Worm (Caenorhabditis elegans) whole organism, L4 larva: ENCODE measurements around the gene alx-1.
A peak's percentile ranks its signal among the peaks of the same experiment; 100 is the strongest.

ENCODE experiments used
- F10B5.3 ChIP-seq: sonication (generic microtip); optimal IDR thresholded peaks from 2 replicates; lab custom pipeline; 2016; ENCODE audit warnings: mild to moderate bottlenecking, missing genetic modification characterization, missing compliant biosample characterization
- T20F7.1 ChIP-seq: fragments of 200-800 bp; sonication (Bioruptor generic); optimal IDR thresholded peaks from 2 replicates; lab custom pipeline; 2018; ENCODE audit warnings: mild to moderate bottlenecking, missing genetic modification characterization, missing compliant biosample characterization
- T26A8.4 ChIP-seq: fragments of 200-800 bp; sonication (Bioruptor generic); IDR thresholded peaks from 2 replicates; pipeline ENCODE4 v1.3.6; 2022; ENCODE audit warnings: missing genetic modification characterization, missing compliant biosample characterization
- Y48G9A.11 ChIP-seq: fragments of 200-800 bp; sonication (Bioruptor generic); IDR thresholded peaks from 2 replicates; pipeline ENCODE4 v1.3.6; 2022; ENCODE audit warnings: missing genetic modification reagents, missing genetic modification characterization, missing compliant biosample characterization
- ZK337.2 ChIP-seq: fragments of 200-800 bp; sonication (Bioruptor generic); IDR thresholded peaks from 2 replicates; pipeline ENCODE4 v1.3.6; 2022; ENCODE audit warnings: missing genetic modification reagents, missing genetic modification characterization, missing compliant biosample characterization
- ZK546.5 ChIP-seq, 2 experiments: sonication (generic microtip); optimal IDR thresholded peaks; 2 replicates each; lab custom pipeline; 2017; ENCODE audit warnings: missing biosample characterization in 2 of 2, missing genetic modification characterization in 2 of 2
- aha-1 ChIP-seq: fragments of 150-350 bp; peaks from one replicate; lab custom pipeline; 2014; ENCODE audit warnings: missing biosample characterization, missing genetic modification characterization
- ceh-32 ChIP-seq: sonication (generic microtip); optimal IDR thresholded peaks from 2 replicates; lab custom pipeline; 2016; ENCODE audit warnings: mild to moderate bottlenecking, missing genetic modification characterization, missing compliant biosample characterization; ENCODE audit not compliant: poor library complexity
- daf-19 ChIP-seq: fragments of 200-800 bp; sonication (Bioruptor generic); conservative IDR thresholded peaks from 2 replicates; pipeline ENCODE4 v1.3.6; 2022; ENCODE audit warnings: missing genetic modification characterization, missing compliant biosample characterization
- daf-8 ChIP-seq: fragments of 200-800 bp; sonication (Bioruptor generic); IDR thresholded peaks from 2 replicates; pipeline ENCODE4 v1.3.6; 2022; ENCODE audit warnings: missing genetic modification characterization, missing compliant biosample characterization
- dve-1 ChIP-seq: sonication (generic microtip); optimal IDR thresholded peaks from 2 replicates; lab custom pipeline; 2017; ENCODE audit warnings: antibody characterized with exemption, mild to moderate bottlenecking, missing genetic modification characterization, missing compliant biosample characterization; ENCODE audit not compliant: insufficient read depth
- egl-27 ChIP-seq: sonication (generic microtip); optimal IDR thresholded peaks from 3 replicates; lab custom pipeline; 2017; ENCODE audit warnings: missing biosample characterization, missing genetic modification reagents, missing genetic modification characterization
- fkh-10 ChIP-seq: fragments of 150-350 bp; optimal IDR thresholded peaks from 2 replicates; lab custom pipeline; 2014; ENCODE audit warnings: missing biosample characterization, missing genetic modification reagents, missing genetic modification characterization
- fos-1 ChIP-seq: fragments of 150-350 bp; optimal IDR thresholded peaks from 2 replicates; lab custom pipeline; 2014; ENCODE audit warnings: missing biosample characterization, missing genetic modification characterization
- hlh-11 ChIP-seq: fragments of 200-800 bp; sonication (Bioruptor generic); optimal IDR thresholded peaks from 2 replicates; lab custom pipeline; 2018; ENCODE audit warnings: mild to moderate bottlenecking, missing genetic modification characterization, missing compliant biosample characterization
- hmg-1.1 ChIP-seq: fragments of 200-800 bp; sonication (Bioruptor generic); IDR thresholded peaks from 2 replicates; pipeline ENCODE4 v1.3.6; 2022; ENCODE audit warnings: missing genetic modification reagents, missing genetic modification characterization, missing compliant biosample characterization
- lin-38 ChIP-seq: fragments of 200-800 bp; sonication (Bioruptor generic); IDR thresholded peaks from 2 replicates; pipeline ENCODE4 v1.3.6; 2022; ENCODE audit warnings: missing genetic modification reagents, missing genetic modification characterization, missing compliant biosample characterization
- lir-3 ChIP-seq: sonication (generic microtip); optimal IDR thresholded peaks from 2 replicates; lab custom pipeline; 2016; ENCODE audit warnings: mild to moderate bottlenecking, missing genetic modification characterization, missing compliant biosample characterization
- lsy-2 ChIP-seq, 2 experiments: fragments of 150-350 bp in 1 of 2; sonication (generic microtip) in 1 of 2; optimal IDR thresholded peaks; 2 replicates each; lab custom pipeline; 2014 to 2017; ENCODE audit warnings: missing biosample characterization in 2 of 2, missing genetic modification characterization in 2 of 2
- mdl-1 ChIP-seq, 2 experiments: fragments of 150-350 bp in 1 of 2; sonication (generic microtip) in 1 of 2; optimal IDR thresholded peaks; 2 replicates each; lab custom pipeline; 2014 to 2017; ENCODE audit warnings: missing biosample characterization in 2 of 2, missing genetic modification characterization in 2 of 2
- mep-1 ChIP-seq: fragments of 150-350 bp; sonication (generic microtip); optimal IDR thresholded peaks from 3 replicates; lab custom pipeline; 2014; ENCODE audit warnings: missing biosample characterization, missing genetic modification characterization
- mxl-2 ChIP-seq: fragments of 200-800 bp; sonication (Bioruptor generic); conservative IDR thresholded peaks from 2 replicates; pipeline ENCODE4 v1.3.6; 2022; ENCODE audit warnings: missing genetic modification reagents, missing genetic modification characterization, missing compliant biosample characterization
- nhr-10 ChIP-seq: fragments of 150-350 bp; optimal IDR thresholded peaks from 2 replicates; lab custom pipeline; 2014; ENCODE audit warnings: missing biosample characterization, missing genetic modification characterization
- nhr-102 ChIP-seq: sonication (generic microtip); optimal IDR thresholded peaks from 2 replicates; lab custom pipeline; 2016; ENCODE audit warnings: mild to moderate bottlenecking, missing genetic modification characterization, moderate library complexity, missing compliant biosample characterization
- nhr-11 ChIP-seq: fragments of 150-350 bp; optimal IDR thresholded peaks from 2 replicates; lab custom pipeline; 2014; ENCODE audit warnings: missing biosample characterization, missing genetic modification characterization
- nhr-111 ChIP-seq: fragments of 200-800 bp; sonication (Bioruptor generic); optimal IDR thresholded peaks from 2 replicates; lab custom pipeline; 2018; ENCODE audit warnings: mild to moderate bottlenecking, missing genetic modification characterization, missing compliant biosample characterization
- nhr-237 ChIP-seq: sonication (generic microtip); optimal IDR thresholded peaks from 2 replicates; lab custom pipeline; 2017; ENCODE audit warnings: missing biosample characterization, missing genetic modification characterization
- nhr-25 ChIP-seq: sonication (generic microtip); optimal IDR thresholded peaks from 2 replicates; lab custom pipeline; 2017; ENCODE audit warnings: missing genetic modification characterization, mild to moderate bottlenecking, missing compliant biosample characterization, antibody characterized with exemption, moderate library complexity, borderline replicate concordance; ENCODE audit not compliant: insufficient read depth
- nhr-28 ChIP-seq: fragments of 150-350 bp; optimal IDR thresholded peaks from 2 replicates; lab custom pipeline; 2014; ENCODE audit warnings: missing biosample characterization, missing genetic modification characterization
- nhr-41 ChIP-seq: fragments of 200-800 bp; sonication (Bioruptor generic); IDR thresholded peaks from 2 replicates; pipeline ENCODE4 v1.3.6; 2022; ENCODE audit warnings: missing genetic modification reagents, missing genetic modification characterization, missing compliant biosample characterization
- nhr-48 ChIP-seq: sonication (generic microtip); optimal IDR thresholded peaks from 2 replicates; lab custom pipeline; 2016; ENCODE audit warnings: mild to moderate bottlenecking, missing genetic modification characterization, missing compliant biosample characterization
- nhr-6 ChIP-seq: fragments of 150-350 bp; optimal IDR thresholded peaks from 2 replicates; lab custom pipeline; 2014; ENCODE audit warnings: missing biosample characterization, missing genetic modification characterization
- nhr-77 ChIP-seq: fragments of 150-350 bp; optimal IDR thresholded peaks from 2 replicates; lab custom pipeline; 2014; ENCODE audit warnings: missing biosample characterization, missing genetic modification characterization
- pha-4 ChIP-seq, 2 experiments: fragments of 150-350 bp in 1 of 2; fragments of 200-800 bp in 1 of 2; sonication (Bioruptor generic) in 1 of 2; IDR thresholded peaks in 1 of 2; optimal IDR thresholded peaks in 1 of 2; 2 replicates each; pipeline versions ENCODE4 v1.3.6 to Lab custom; 2014 to 2022; ENCODE audit warnings: missing genetic modification characterization in 2 of 2, missing genetic modification reagents in 2 of 2, missing biosample characterization in 1 of 2, missing compliant biosample characterization in 1 of 2
- php-3 ChIP-seq: fragments of 200-800 bp; sonication (Bioruptor generic); IDR thresholded peaks from 2 replicates; pipeline ENCODE4 v1.3.6; 2022; ENCODE audit warnings: missing genetic modification reagents, missing genetic modification characterization, missing compliant biosample characterization
- pqm-1 ChIP-seq: sonication (generic microtip); optimal IDR thresholded peaks from 2 replicates; lab custom pipeline; 2017; ENCODE audit warnings: missing biosample characterization, missing genetic modification characterization
- snpc-4 ChIP-seq: fragments of 150-350 bp; optimal IDR thresholded peaks from 2 replicates; lab custom pipeline; 2014; ENCODE audit warnings: missing biosample characterization, missing genetic modification characterization
- spr-3 ChIP-seq: fragments of 200-800 bp; sonication (Bioruptor generic); optimal IDR thresholded peaks from 2 replicates; lab custom pipeline; 2018; ENCODE audit warnings: mild to moderate bottlenecking, missing genetic modification characterization, missing compliant biosample characterization
- tag-97 ChIP-seq: fragments of 200-800 bp; sonication (Bioruptor generic); IDR thresholded peaks from 2 replicates; pipeline ENCODE4 v1.3.6; 2022; ENCODE audit warnings: missing genetic modification characterization, missing compliant biosample characterization
- unc-62 ChIP-seq, 3 experiments: fragments of 150-350 bp in 1 of 3; sonication (generic microtip); optimal IDR thresholded peaks in 2 of 3; peaks in 1 of 3; 1 replicate in 1 of 3; 2 replicates in 2 of 3; lab custom pipeline; 2014 to 2017; ENCODE audit warnings: missing biosample characterization in 3 of 3, missing genetic modification characterization in 3 of 3, missing genetic modification reagents in 3 of 3, missing genotype in 1 of 3
- zip-2 ChIP-seq: fragments of 150-350 bp; optimal IDR thresholded peaks from 2 replicates; lab custom pipeline; 2014; ENCODE audit warnings: missing biosample characterization, missing genetic modification characterization
- ztf-11 ChIP-seq: fragments of 150-350 bp; optimal IDR thresholded peaks from 2 replicates; lab custom pipeline; 2014; ENCODE audit warnings: missing biosample characterization, missing genetic modification characterization
- ztf-7 ChIP-seq: fragments of 150-350 bp; optimal IDR thresholded peaks from 2 replicates; lab custom pipeline; 2014; ENCODE audit warnings: missing biosample characterization, missing genetic modification characterization

Gene alx-1

DNA sequence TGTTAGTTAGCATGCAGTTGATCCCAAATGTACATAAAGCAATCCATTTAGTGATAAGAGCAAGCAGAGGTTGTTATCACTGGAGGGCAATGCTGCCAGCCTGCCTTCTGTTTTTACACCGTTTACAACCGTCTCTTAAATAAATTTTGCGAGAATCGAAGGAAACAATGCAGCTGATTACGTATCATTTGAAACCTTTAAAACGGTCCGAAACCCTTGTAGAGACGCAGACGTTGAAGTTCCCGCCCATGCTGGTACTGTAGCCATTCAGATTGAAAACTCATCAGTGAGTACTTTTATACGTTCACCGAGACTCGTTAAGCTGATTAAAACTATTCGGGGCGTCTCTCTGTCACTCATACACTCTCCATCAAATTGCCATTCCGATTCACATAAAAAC, 26.7 kb upstream of the alx-1 start (continued):
- TF ChIP-seq ZK337.2 (no peak), snpc-4 (tag; lab: Kevin White, UChicago) (no peak), fos-1 (tag; lab: Kevin White, UChicago) (no peak), daf-19 (GFP tag; lab: Robert Waterston, UW) (no peak), php-3 (peak; percentile 60), mep-1 (peak; percentile 56), dve-1 (tag; lab: Kevin White, UChicago) (peak; percentile 87), ceh-32 (tag; lab: Kevin White, UChicago) (no peak), lin-38 (GFP tag; lab: Robert Waterston, UW) (peak; percentile 13; the same call in 1 of the 2 replicates), pha-4 (GFP tag; IDR thresholded peaks at IDR 0.05; lab: Robert Waterston, UW) (no peak), pha-4 (tag; optimal IDR thresholded peaks at IDR 0.05; lab: Kevin White, UChicago) (no peak), unc-62 (GFP tag; optimal IDR thresholded peaks at IDR 0.05 in 1 of 2; lab: Kevin White, UChicago) (peak in 1 of 2 experiments; percentile 58), unc-62 (tag; optimal IDR thresholded peaks at IDR 0.05; lab: Kevin White, UChicago) (no peak), F10B5.3 (tag; lab: Kevin White, UChicago) (no peak), nhr-237 (no peak), ztf-11 (tag; lab: Kevin White, UChicago) (no peak), hmg-1.1 (GFP tag; lab: Robert Waterston, UW) (no peak), T20F7.1 (GFP tag; lab: Kevin White, UChicago) (peak; percentile 1), Y48G9A.11 (GFP tag; lab: Robert Waterston, UW) (no peak), pqm-1 (tag; lab: Kevin White, UChicago) (peak; percentile 95), nhr-41 (GFP tag; lab: Robert Waterston, UW) (0 out of 2 replicates have a peak, but pooled peaks have one; percentile 9), T26A8.4 (GFP tag; lab: Robert Waterston, UW) (peak; percentile 22; the same call in 1 of the 2 replicates), fkh-10 (GFP tag; lab: Kevin White, UChicago) (no peak), tag-97 (GFP tag; lab: Robert Waterston, UW) (no peak), nhr-48 (peak; percentile 80), ztf-7 (no peak), lir-3 (tag; lab: Kevin White, UChicago) (no peak), nhr-11 (tag; lab: Kevin White, UChicago) (no peak), nhr-77 (tag; lab: Kevin White, UChicago) (peak; percentile 40), zip-2 (tag; lab: Kevin White, UChicago) (no peak), nhr-111 (GFP tag; lab: Kevin White, UChicago) (no peak), hlh-11 (tag; lab: Kevin White, UChicago) (peak; percentile 85), egl-27 (tag; lab: Kevin White, UChicago) (no peak), nhr-28 (tag; lab: Kevin White, UChicago) (peak; percentile 63), mxl-2 (GFP tag; lab: Robert Waterston, UW) (no peak), nhr-102 (tag; lab: Kevin White, UChicago) (peak; percentile 57), nhr-10 (tag; lab: Kevin White, UChicago) (no peak), nhr-6 (tag; lab: Kevin White, UChicago) (no peak), lsy-2 (tag; optimal IDR thresholded peaks at IDR 0.05; lab: Kevin White, UChicago) (peak; percentile 4 to 29), mdl-1 (tag; optimal IDR thresholded peaks at IDR 0.05; lab: Kevin White, UChicago) (no peak), nhr-25 (tag; lab: Kevin White, UChicago) (no peak), ZK546.5 (tag; optimal IDR thresholded peaks at IDR 0.05; lab: Kevin White, UChicago) (no peak), daf-8 (GFP tag; lab: Robert Waterston, UW) (no peak), aha-1 (tag; lab: Kevin White, UChicago) (no peak), spr-3 (GFP tag; lab: Kevin White, UChicago) (no peak)
- TF ChIP-seq, all 104 proteins: peak for 25
